Worm (Caenorhabditis elegans): ENCODE data around the gene faah-2.

DNA sequence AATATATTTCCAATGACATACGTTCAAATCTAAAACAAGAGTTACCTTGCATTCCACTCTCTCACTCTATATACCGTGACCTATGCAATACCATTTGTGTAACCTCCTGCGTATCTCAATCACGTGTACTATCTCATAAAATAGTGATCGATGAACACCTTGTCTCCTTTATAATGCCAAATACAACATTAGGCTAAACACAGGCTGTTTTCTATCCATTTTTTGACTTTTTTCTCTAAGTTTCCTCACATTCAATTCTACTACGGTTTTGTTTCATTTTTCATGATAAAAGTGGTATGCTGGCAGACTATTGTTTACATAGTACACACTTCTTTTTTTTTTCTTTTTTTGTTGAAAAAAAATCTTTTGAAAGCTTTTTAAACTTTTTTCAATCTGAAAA is 6.0 kb upstream of the faah-2 start:
- no peak for TF ChIP-seq W03F9.2 (tag; optimal IDR thresholded peaks at IDR 0.05)
- no peak for TF ChIP-seq dao-5 (tag; optimal IDR thresholded peaks at IDR 0.05)
